Fruit fly (Drosophila melanogaster) whole organism, embryonic: ENCODE data around the gene Edg78E.

Experiments used
- Asciz ChIP-seq: fragments of 200-800 bp; sonication (Bioruptor generic); optimal IDR thresholded peaks from 2 replicates; lab custom pipeline; 2017; ENCODE audit warnings: missing biosample characterization, mild to moderate bottlenecking, missing genetic modification characterization, missing genetic modification reagents
- C15 ChIP-seq: fragments of 200-800 bp; sonication (Bioruptor generic); IDR thresholded peaks from 3 replicates; pipeline ENCODE4 v1.3.6; 2022; ENCODE audit warnings: missing biosample characterization, missing genetic modification characterization
- CG10209 ChIP-seq: fragments of 200-800 bp; sonication (Bioruptor generic); optimal IDR thresholded peaks from 3 replicates; lab custom pipeline; 2017; ENCODE audit warnings: missing biosample characterization, mild to moderate bottlenecking, missing genetic modification characterization, missing genetic modification reagents
- CG10565 ChIP-seq: fragments of 200-800 bp; sonication (Bioruptor generic); optimal IDR thresholded peaks from 3 replicates; lab custom pipeline; 2016; ENCODE audit warnings: missing biosample characterization, mild to moderate bottlenecking, missing genetic modification characterization
- CG12104 ChIP-seq: fragments of 200-800 bp; sonication (Bioruptor generic); optimal IDR thresholded peaks from 3 replicates; lab custom pipeline; 2016; ENCODE audit warnings: missing biosample characterization, missing genetic modification characterization
- CG13123 ChIP-seq: fragments of 200-800 bp; sonication (Bioruptor generic); optimal IDR thresholded peaks from 2 replicates; lab custom pipeline; 2016; ENCODE audit warnings: missing biosample characterization, missing genetic modification characterization
- CG13424 ChIP-seq: fragments of 200-800 bp; sonication (Bioruptor generic); optimal IDR thresholded peaks from 2 replicates; lab custom pipeline; 2019; ENCODE audit warnings: missing biosample characterization, mild to moderate bottlenecking, missing genetic modification characterization, moderate library complexity
- CG15011 ChIP-seq: fragments of 200-800 bp; sonication (Bioruptor generic); optimal IDR thresholded peaks from 3 replicates; lab custom pipeline; 2018; ENCODE audit warnings: missing biosample characterization, mild to moderate bottlenecking, missing genetic modification characterization
- CG1529 ChIP-seq: fragments of 200-800 bp; sonication (Bioruptor generic); optimal IDR thresholded peaks from 3 replicates; lab custom pipeline; 2018; ENCODE audit warnings: missing biosample characterization, missing genetic modification characterization
- CG17359 ChIP-seq: fragments of 200-800 bp; sonication (Bioruptor generic); optimal IDR thresholded peaks from 3 replicates; lab custom pipeline; 2018; ENCODE audit warnings: missing biosample characterization, mild to moderate bottlenecking, missing genetic modification characterization, moderate library complexity
- CG2120 ChIP-seq: fragments of 200-800 bp; sonication (Bioruptor generic); optimal IDR thresholded peaks from 3 replicates; lab custom pipeline; 2016; ENCODE audit warnings: missing biosample characterization, missing genetic modification characterization
- CG30403 ChIP-seq: fragments of 200-800 bp; sonication (Bioruptor generic); optimal IDR thresholded peaks from 3 replicates; lab custom pipeline; 2016; ENCODE audit warnings: missing biosample characterization, missing genetic modification characterization
- CG31388 ChIP-seq: fragments of 200-800 bp; sonication (Bioruptor generic); optimal IDR thresholded peaks from 2 replicates; lab custom pipeline; 2016; ENCODE audit warnings: missing biosample characterization, missing genetic modification characterization
- CG32532 ChIP-seq: fragments of 200-800 bp; sonication (Bioruptor generic); IDR thresholded peaks from 2 replicates; pipeline ENCODE4 v1.3.6; 2022; ENCODE audit warnings: missing biosample characterization, missing genetic modification characterization
- CG32772 ChIP-seq: fragments of 200-800 bp; sonication (Bioruptor generic); IDR thresholded peaks from 2 replicates; pipeline ENCODE4 v1.3.6; 2022; ENCODE audit warnings: missing biosample characterization, missing genetic modification characterization
- CG4328 ChIP-seq: fragments of 200-800 bp; sonication (Bioruptor generic); optimal IDR thresholded peaks from 3 replicates; lab custom pipeline; 2017; ENCODE audit warnings: missing biosample characterization, missing genetic modification reagents, missing genetic modification characterization
- CG4424 ChIP-seq: fragments of 200-800 bp; sonication (Bioruptor generic); optimal IDR thresholded peaks from 3 replicates; lab custom pipeline; 2016; ENCODE audit warnings: missing biosample characterization, missing genetic modification characterization
- CG4617 ChIP-seq: fragments of 200-800 bp; sonication (Bioruptor generic); optimal IDR thresholded peaks from 3 replicates; lab custom pipeline; 2016; ENCODE audit warnings: missing biosample characterization, missing genetic modification characterization, borderline replicate concordance
- CG7839 ChIP-seq: fragments of 200-800 bp; sonication (Bioruptor generic); optimal IDR thresholded peaks from 3 replicates; lab custom pipeline; 2018; ENCODE audit warnings: missing biosample characterization, mild to moderate bottlenecking, missing genetic modification characterization, moderate library complexity
- CG8359 ChIP-seq: fragments of 200-800 bp; sonication (Bioruptor generic); optimal IDR thresholded peaks from 2 replicates; lab custom pipeline; 2017; ENCODE audit warnings: missing biosample characterization, mild to moderate bottlenecking, missing genetic modification characterization, borderline replicate concordance
- Drgx ChIP-seq: fragments of 200-800 bp; sonication (Bioruptor generic); IDR thresholded peaks from 2 replicates; pipeline ENCODE4 v1.3.6; 2022; ENCODE audit warnings: missing biosample characterization, missing genetic modification characterization
- HLH3B ChIP-seq: fragments of 200-800 bp; sonication (Bioruptor generic); IDR thresholded peaks from 2 replicates; pipeline ENCODE4 v1.3.6; 2022; ENCODE audit warnings: missing biosample characterization, missing genetic modification characterization
- HLHmδ ChIP-seq: fragments of 200-800 bp; sonication (Bioruptor generic); optimal IDR thresholded peaks from 2 replicates; lab custom pipeline; 2018; ENCODE audit warnings: missing biosample characterization, mild to moderate bottlenecking, missing genetic modification characterization, moderate library complexity
- Hr78 ChIP-seq, 2 experiments: fragments of 200-800 bp in 1 of 2; fragments of >200 bp in 1 of 2; sonication (Bioruptor generic) in 1 of 2; optimal IDR thresholded peaks; 2 replicates each; lab custom pipeline; 2017 to 2019; ENCODE audit warnings: missing biosample characterization in 2 of 2, missing genetic modification characterization in 2 of 2, mild to moderate bottlenecking in 1 of 2, moderate library complexity in 1 of 2
- MBD-R2 ChIP-seq: fragments of 200-800 bp; sonication (Bioruptor generic); IDR thresholded peaks from 2 replicates; pipeline ENCODE4 v1.3.6; 2022; ENCODE audit warnings: missing biosample characterization, missing genetic modification characterization
- Pdp1 ChIP-seq, 2 experiments: fragments of 200-800 bp; sonication (Bioruptor generic); optimal IDR thresholded peaks; 3 replicates each; lab custom pipeline; 2016; ENCODE audit warnings: missing biosample characterization in 2 of 2, missing genetic modification characterization in 2 of 2, mild to moderate bottlenecking in 1 of 2, moderate library complexity in 1 of 2
- Sox100B ChIP-seq: fragments of 200-800 bp; sonication (Bioruptor generic); optimal IDR thresholded peaks from 3 replicates; lab custom pipeline; 2018; ENCODE audit warnings: missing biosample characterization, mild to moderate bottlenecking, missing genetic modification characterization
- Sry-δ ChIP-seq: fragments of 200-800 bp; sonication (Bioruptor generic); optimal IDR thresholded peaks from 2 replicates; lab custom pipeline; 2016; ENCODE audit warnings: missing biosample characterization, missing genetic modification characterization
- Taf1 ChIP-seq: fragments of 200-800 bp; sonication (Bioruptor generic); IDR thresholded peaks from 2 replicates; pipeline ENCODE4 v1.3.6; 2022; ENCODE audit warnings: missing biosample characterization, missing genetic modification characterization
- Tbp ChIP-seq: fragments of >200 bp; optimal IDR thresholded peaks from 2 replicates; lab custom pipeline; 2018; ENCODE audit warnings: missing biosample characterization, missing genetic modification characterization
- al ChIP-seq: fragments of 200-800 bp; sonication (Bioruptor generic); IDR thresholded peaks from 2 replicates; pipeline ENCODE4 v1.3.6; 2022; ENCODE audit warnings: missing biosample characterization, missing genetic modification characterization
- amos ChIP-seq: fragments of 200-800 bp; sonication (Bioruptor generic); IDR thresholded peaks from 2 replicates; pipeline ENCODE4 v1.3.6; 2022; ENCODE audit warnings: missing biosample characterization, missing genetic modification characterization; ENCODE audit not compliant: partially characterized antibody
- az2 ChIP-seq: fragments of 200-800 bp; sonication (Bioruptor generic); optimal IDR thresholded peaks from 3 replicates; lab custom pipeline; 2016; ENCODE audit warnings: missing biosample characterization, missing genetic modification characterization
- danr ChIP-seq: fragments of 200-800 bp; sonication (Bioruptor generic); IDR thresholded peaks from 2 replicates; pipeline ENCODE4 v1.3.6; 2022; ENCODE audit warnings: missing biosample characterization, missing genetic modification characterization
- dmrt99B ChIP-seq: fragments of 200-800 bp; sonication (Bioruptor generic); optimal IDR thresholded peaks from 2 replicates; lab custom pipeline; 2018; ENCODE audit warnings: missing biosample characterization, mild to moderate bottlenecking, missing genetic modification characterization, moderate library complexity
- dpn ChIP-seq, 2 experiments: fragments of 200-800 bp; sonication (Bioruptor generic); optimal IDR thresholded peaks; 3 replicates each; lab custom pipeline; 2016; ENCODE audit warnings: missing biosample characterization in 2 of 2, missing genetic modification characterization in 2 of 2
- ewg ChIP-seq: fragments of 200-800 bp; sonication (Bioruptor generic); optimal IDR thresholded peaks from 3 replicates; lab custom pipeline; 2017; ENCODE audit warnings: mild to moderate bottlenecking, missing biosample characterization, missing genetic modification reagents, missing genetic modification characterization
- fd96Cb ChIP-seq: fragments of 200-800 bp; sonication (Bioruptor generic); optimal IDR thresholded peaks from 2 replicates; lab custom pipeline; 2018; ENCODE audit warnings: missing biosample characterization, mild to moderate bottlenecking, missing genetic modification characterization, moderate library complexity
- gce ChIP-seq: fragments of 200-800 bp; sonication (Bioruptor generic); IDR thresholded peaks from 3 replicates; pipeline ENCODE4 v1.3.6; 2022; ENCODE audit warnings: missing biosample characterization, missing genetic modification characterization
- jumu ChIP-seq: fragments of 200-800 bp; sonication (Bioruptor generic); optimal IDR thresholded peaks from 3 replicates; lab custom pipeline; 2016; ENCODE audit warnings: missing biosample characterization, missing genetic modification characterization
- kni ChIP-seq: fragments of 200-800 bp; sonication (Bioruptor generic); optimal IDR thresholded peaks from 3 replicates; lab custom pipeline; 2017; ENCODE audit warnings: mild to moderate bottlenecking, missing biosample characterization, missing genetic modification reagents, missing genetic modification characterization
- luna ChIP-seq: fragments of 200-800 bp; sonication (Bioruptor generic); optimal IDR thresholded peaks from 2 replicates; lab custom pipeline; 2016; ENCODE audit warnings: missing biosample characterization, missing genetic modification characterization
- nmo ChIP-seq: fragments of 200-800 bp; sonication (Bioruptor generic); optimal IDR thresholded peaks from 2 replicates; lab custom pipeline; 2018; ENCODE audit warnings: missing biosample characterization, mild to moderate bottlenecking, missing genetic modification characterization, moderate library complexity
- onecut ChIP-seq: fragments of 200-800 bp; sonication (Bioruptor generic); IDR thresholded peaks from 2 replicates; pipeline ENCODE4 v1.3.6; 2022; ENCODE audit warnings: missing biosample characterization, missing genetic modification characterization
- pan ChIP-seq, 4 experiments: fragments of >200 bp in 3 of 4; fragments of 200-800 bp in 1 of 4; sonication (Bioruptor generic) in 1 of 4; optimal IDR thresholded peaks in 3 of 4; IDR thresholded peaks in 1 of 4; 2 replicates each; pipeline versions ENCODE4 v1.3.6 to Lab custom; 2017 to 2022; ENCODE audit warnings: missing biosample characterization in 2 of 4, missing genetic modification characterization in 2 of 4, mixed read lengths in 1 of 4
- pnt ChIP-seq: fragments of 200-800 bp; sonication (Bioruptor generic); optimal IDR thresholded peaks from 3 replicates; lab custom pipeline; 2016; ENCODE audit warnings: missing biosample characterization, missing genetic modification characterization
- pros ChIP-seq: fragments of 200-800 bp; sonication (Bioruptor generic); optimal IDR thresholded peaks from 3 replicates; lab custom pipeline; 2019; ENCODE audit warnings: missing biosample characterization, mild to moderate bottlenecking, missing genetic modification characterization, moderate library complexity
- sqz ChIP-seq: fragments of 200-800 bp; sonication (Bioruptor generic); optimal IDR thresholded peaks from 3 replicates; lab custom pipeline; 2018; ENCODE audit warnings: missing biosample characterization, mild to moderate bottlenecking, missing genetic modification characterization
- tna ChIP-seq: fragments of 200-800 bp; sonication (Bioruptor generic); IDR thresholded peaks from 2 replicates; pipeline ENCODE4 v1.3.6; 2022; ENCODE audit warnings: missing biosample characterization, missing genetic modification characterization; ENCODE audit not compliant: partially characterized antibody
- wor ChIP-seq: fragments of 200-800 bp; sonication (Bioruptor generic); IDR thresholded peaks from 2 replicates; pipeline ENCODE4 v1.3.6; 2022; ENCODE audit warnings: missing biosample characterization, missing genetic modification characterization

Edg78E gene

dm6 chr3L:21259257-21259656 lies 38.3 kb downstream of the Edg78E start (continued):
- peak; percentile 40 for TF ChIP-seq Asciz (GFP tag; lab: Kevin White, UChicago)
- no peak for TF ChIP-seq CG15011 (GFP tag; lab: Kevin White, UChicago)
- no peak for TF ChIP-seq tna (GFP tag; lab: Robert Waterston, UW)
- peak; percentile 3 for TF ChIP-seq jumu (GFP tag; lab: Kevin White, UChicago)
- no peak for TF ChIP-seq Sox100B
- TF ChIP-seq fd96Cb = peak; percentile 14
- peak; percentile 75 for TF ChIP-seq kni
- TF ChIP-seq CG17359 = peak; percentile 43
- no peak for TF ChIP-seq dpn (GFP tag; optimal IDR thresholded peaks at IDR 0.05; lab: Kevin White, UChicago)
- TF ChIP-seq wor (GFP tag; lab: Robert Waterston, UW) = 0 out of 2 replicates have a peak, but pooled peaks have one; percentile 14
- no peak for TF ChIP-seq MBD-R2
- no peak for TF ChIP-seq sqz
- peak; percentile 51 for TF ChIP-seq dmrt99B
- peak; percentile 32 for TF ChIP-seq ewg
- no peak for TF ChIP-seq gce (GFP tag; lab: Robert Waterston, UW)
- no peak for TF ChIP-seq Taf1 (GFP tag; lab: Robert Waterston, UW)
- TF ChIP-seq C15 = no peak
- no peak for TF ChIP-seq CG4328
- no peak for TF ChIP-seq CG13424 (tag; lab: Kevin White, UChicago)
- TF ChIP-seq CG30403 = no peak
- TF ChIP-seq HLHmδ (GFP tag; lab: Kevin White, UChicago) = peak; percentile 32
- TF ChIP-seq pan (optimal IDR thresholded peaks at IDR 0.05; lab: Kevin White, UChicago) = no peak
- no peak for TF ChIP-seq pan (GFP tag; optimal IDR thresholded peaks at IDR 0.05 in 1 of 2, IDR thresholded peaks at IDR 0.05 in 1 of 2)
- no peak for TF ChIP-seq az2
- TF ChIP-seq CG8359 (GFP tag; lab: Kevin White, UChicago) = no peak
- TF ChIP-seq pros = no peak
- TF ChIP-seq CG31388 (GFP tag; lab: Kevin White, UChicago) = no peak
- TF ChIP-seq Drgx = peak; percentile 41
- TF ChIP-seq Tbp (GFP tag; lab: Kevin White, UChicago) = no peak
- TF ChIP-seq CG7839 = no peak
- TF ChIP-seq CG1529 (GFP tag; lab: Kevin White, UChicago) = peak; percentile 34
- no peak for TF ChIP-seq onecut (GFP tag; lab: Robert Waterston, UW)
- TF ChIP-seq pnt (GFP tag; lab: Kevin White, UChicago) = no peak
- no peak for TF ChIP-seq luna
- TF ChIP-seq CG32772 (GFP tag; lab: Robert Waterston, UW) = peak; percentile 13; the same call in 1 of the 2 replicates
- no peak for TF ChIP-seq CG10565 (GFP tag; lab: Kevin White, UChicago)
- TF ChIP-seq CG4424 (GFP tag; lab: Kevin White, UChicago) = peak; percentile 17
- no peak for TF ChIP-seq CG10209 (GFP tag; lab: Kevin White, UChicago)
- no peak for TF ChIP-seq Sry-δ (GFP tag; lab: Kevin White, UChicago)
- no peak for TF ChIP-seq amos
- TF ChIP-seq danr = no peak
- TF ChIP-seq CG12104 (GFP tag; lab: Kevin White, UChicago) = no peak
- peak in 1 of 2 experiments; percentile 38 for TF ChIP-seq Pdp1 (GFP tag; optimal IDR thresholded peaks at IDR 0.05; lab: Kevin White, UChicago)
- TF ChIP-seq CG4617 (GFP tag; lab: Kevin White, UChicago) = no peak
- TF ChIP-seq Hr78 (GFP tag; optimal IDR thresholded peaks at IDR 0.05; lab: Kevin White, UChicago) = peak in 1 of 2 experiments; percentile 71
- no peak for TF ChIP-seq CG13123 (GFP tag; lab: Kevin White, UChicago)
- TF ChIP-seq CG2120 (GFP tag; lab: Kevin White, UChicago) = no peak
- TF ChIP-seq al (GFP tag; lab: Robert Waterston, UW) = no peak
- TF ChIP-seq HLH3B (GFP tag; lab: Robert Waterston, UW) = peak; percentile 34; the same call in 1 of the 2 replicates
- TF ChIP-seq CG32532 (GFP tag; lab: Robert Waterston, UW) = no peak
- TF ChIP-seq nmo (GFP tag; lab: Kevin White, UChicago) = peak; percentile 11
